Worm (Caenorhabditis elegans): Measurements from ENCODE around the gene K04C1.5.

The K04C1.5 gene

ce11 chrX:14289993-14290392 lies 42.1 kb downstream of the K04C1.5 start:
- TF ChIP-seq ztf-23 (GFP tag; IDR thresholded peaks at IDR 0.05) (no peak), tab-1 (GFP tag; IDR thresholded peaks at IDR 0.05) (no peak), ztf-29 (GFP tag; IDR thresholded peaks at IDR 0.05) (no peak), cog-1 (tag; optimal IDR thresholded peaks at IDR 0.05) (no peak), med-1 (GFP tag; optimal IDR thresholded peaks at IDR 0.05; ENCODE audit: insufficient read depth) (no peak), T22C8.4 (GFP tag; IDR thresholded peaks at IDR 0.05) (no peak), flt-1 (GFP tag; IDR thresholded peaks at IDR 0.05) (no peak), ref-1 (GFP tag; conservative IDR thresholded peaks at IDR 0.05) (no peak)

DNA sequence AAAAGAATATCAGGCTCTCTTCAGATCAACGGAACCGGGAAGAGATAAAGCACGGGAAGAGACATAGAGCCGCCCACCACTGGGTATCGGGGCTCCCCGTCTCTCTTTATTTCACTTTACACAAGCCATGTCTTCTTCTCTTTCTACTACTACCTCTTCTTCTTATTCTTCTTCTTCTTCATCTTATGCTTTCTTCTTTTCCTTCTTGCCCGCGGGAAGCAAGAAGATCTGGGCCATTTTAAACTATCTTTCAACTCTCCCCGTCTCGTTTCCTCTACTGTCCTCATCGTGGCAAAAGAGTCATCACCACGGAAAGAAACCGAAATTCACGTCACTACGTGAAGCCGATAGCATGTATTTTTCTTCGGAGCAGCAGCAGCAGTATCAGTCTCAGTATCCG lies 44.8 kb downstream of the K04C1.5 start:
- TF ChIP-seq cog-1 (tag; optimal IDR thresholded peaks at IDR 0.05) (no peak), ztf-23 (GFP tag; IDR thresholded peaks at IDR 0.05) (no peak), T22C8.4 (GFP tag; IDR thresholded peaks at IDR 0.05) (no peak), med-1 (GFP tag; optimal IDR thresholded peaks at IDR 0.05; ENCODE audit: insufficient read depth) (no peak), ztf-29 (GFP tag; IDR thresholded peaks at IDR 0.05) (no peak), klf-2 (GFP tag; conservative IDR thresholded peaks at IDR 0.05) (no peak), tab-1 (GFP tag; IDR thresholded peaks at IDR 0.05) (no peak), ref-1 (GFP tag; conservative IDR thresholded peaks at IDR 0.05) (no peak), flt-1 (GFP tag; IDR thresholded peaks at IDR 0.05) (no peak)

- TF ChIP-seq T22C8.4 (GFP tag; IDR thresholded peaks at IDR 0.05) (no peak), ztf-23 (GFP tag; IDR thresholded peaks at IDR 0.05) (no peak), med-1 (GFP tag; optimal IDR thresholded peaks at IDR 0.05; ENCODE audit: insufficient read depth) (no peak), ref-1 (GFP tag; conservative IDR thresholded peaks at IDR 0.05) (no peak), cog-1 (tag; optimal IDR thresholded peaks at IDR 0.05) (no peak), ztf-29 (GFP tag; IDR thresholded peaks at IDR 0.05) (no peak), tab-1 (GFP tag; IDR thresholded peaks at IDR 0.05) (no peak), flt-1 (GFP tag; IDR thresholded peaks at IDR 0.05) (no peak), klf-2 (GFP tag; conservative IDR thresholded peaks at IDR 0.05) (no peak)
Measured at ce11 chrX:14296559-14296958, 48.7 kb downstream of the K04C1.5 start, which contains the start of gene madd-3. Gene madd-3 (minus strand): TSS chrX:14296659.

- TF ChIP-seq klf-2 (GFP tag; conservative IDR thresholded peaks at IDR 0.05) (no peak), ztf-23 (GFP tag; IDR thresholded peaks at IDR 0.05) (0 out of 2 replicates have a peak, but pooled peaks have one; percentile 17), T22C8.4 (GFP tag; IDR thresholded peaks at IDR 0.05) (peak; percentile 93), flt-1 (GFP tag; IDR thresholded peaks at IDR 0.05) (peak; percentile 82), med-1 (GFP tag; optimal IDR thresholded peaks at IDR 0.05; ENCODE audit: insufficient read depth) (no peak), tab-1 (GFP tag; IDR thresholded peaks at IDR 0.05) (no peak), ref-1 (GFP tag; conservative IDR thresholded peaks at IDR 0.05) (no peak), cog-1 (tag; optimal IDR thresholded peaks at IDR 0.05) (peak; percentile 24), ztf-29 (GFP tag; IDR thresholded peaks at IDR 0.05) (no peak)
Measured at ce11 chrX:14297209-14297608, 49.4 kb downstream of the K04C1.5 start.
